Worm (Caenorhabditis elegans) whole organism, L4 larva: ENCODE data around the gene F26F4.6.

ENCODE experiments used
- ZK546.5 ChIP-seq, 2 experiments: sonication (generic microtip); optimal IDR thresholded peaks; 2 replicates each; lab custom pipeline; 2017; ENCODE audit warnings: missing biosample characterization in 2 of 2, missing genetic modification characterization in 2 of 2
- ama-1 ChIP-seq: fragments of 150-350 bp; optimal IDR thresholded peaks from 2 replicates; lab custom pipeline; 2014; ENCODE audit warnings: inconsistent platforms, mixed read lengths
- fkh-10 ChIP-seq: fragments of 150-350 bp; optimal IDR thresholded peaks from 2 replicates; lab custom pipeline; 2014; ENCODE audit warnings: missing biosample characterization, missing genetic modification reagents, missing genetic modification characterization
- nhr-237 ChIP-seq: sonication (generic microtip); optimal IDR thresholded peaks from 2 replicates; lab custom pipeline; 2017; ENCODE audit warnings: missing biosample characterization, missing genetic modification characterization

ce11 chrIII:4890997-4891396 lies 2.4 kb downstream of the F26F4.6 start, which contains the start of gene F26F4.5:
- TF ChIP-seq ZK546.5 (tag; optimal IDR thresholded peaks at IDR 0.05; lab: Kevin White, UChicago) (no peak), fkh-10 (GFP tag; lab: Kevin White, UChicago) (no peak), ama-1 (lab: Kevin White, UChicago) (no peak), nhr-237 (tag; lab: Kevin White, UChicago) (no peak)
